Worm (Caenorhabditis elegans) whole organism, young adult: ENCODE measurements around the gene Y38C1AA.12.

ENCODE experiments used
- C17E4.6 ChIP-seq: fragments of 200-800 bp; sonication (Bioruptor generic); IDR thresholded peaks from 2 replicates; pipeline ENCODE4 v1.3.6; 2022; ENCODE audit warnings: missing genetic modification reagents, missing genetic modification characterization, missing compliant biosample characterization
- F22D6.2 ChIP-seq: sonication (generic microtip); optimal IDR thresholded peaks from 2 replicates; lab custom pipeline; 2016; ENCODE audit warnings: mild to moderate bottlenecking, missing genetic modification characterization, missing compliant biosample characterization
- F39B2.1 ChIP-seq: fragments of 200-800 bp; sonication (Bioruptor generic); IDR thresholded peaks from 2 replicates; pipeline ENCODE4 v1.3.6; 2022; ENCODE audit warnings: missing genetic modification reagents, missing genetic modification characterization, missing compliant biosample characterization
- F49E8.2 ChIP-seq: sonication (generic microtip); optimal IDR thresholded peaks from 3 replicates; lab custom pipeline; 2017; ENCODE audit warnings: missing genetic modification characterization, mild to moderate bottlenecking, missing compliant biosample characterization, antibody characterized with exemption, moderate library complexity; ENCODE audit not compliant: insufficient read depth
- F57A8.1 ChIP-seq: fragments of 200-800 bp; sonication (Bioruptor generic); optimal IDR thresholded peaks from 2 replicates; lab custom pipeline; 2018; ENCODE audit warnings: mild to moderate bottlenecking, missing genetic modification characterization, moderate library complexity, missing compliant biosample characterization
- T26A5.8 ChIP-seq: sonication (generic microtip); optimal IDR thresholded peaks from 2 replicates; lab custom pipeline; 2016; ENCODE audit warnings: missing genetic modification characterization, missing compliant biosample characterization
- Y56A3A.18 ChIP-seq: fragments of 200-800 bp; sonication (Bioruptor generic); IDR thresholded peaks from 2 replicates; pipeline ENCODE4 v1.3.6; 2022; ENCODE audit warnings: missing genetic modification reagents, missing genetic modification characterization, missing compliant biosample characterization
- Y79H2A.3 ChIP-seq: fragments of 200-800 bp; sonication (Bioruptor generic); conservative IDR thresholded peaks from 2 replicates; pipeline ENCODE4 v1.3.6; 2022; ENCODE audit warnings: missing genetic modification reagents, missing genetic modification characterization, missing compliant biosample characterization
- aptf-2 ChIP-seq: fragments of 200-800 bp; sonication (Bioruptor generic); conservative IDR thresholded peaks from 2 replicates; pipeline ENCODE4 v1.3.6; 2022; ENCODE audit warnings: missing genetic modification reagents, missing genetic modification characterization, missing compliant biosample characterization
- aptf-3 ChIP-seq: fragments of 200-800 bp; sonication (Bioruptor generic); IDR thresholded peaks from 2 replicates; pipeline ENCODE4 v1.3.6; 2022; ENCODE audit warnings: missing genetic modification characterization, missing compliant biosample characterization
- attf-3 ChIP-seq: fragments of 200-800 bp; sonication (Bioruptor generic); conservative IDR thresholded peaks from 2 replicates; pipeline ENCODE4 v1.3.6; 2022; ENCODE audit warnings: missing genetic modification reagents, missing genetic modification characterization, missing compliant biosample characterization
- attf-5 ChIP-seq: fragments of 200-800 bp; sonication (Bioruptor generic); optimal IDR thresholded peaks from 2 replicates; lab custom pipeline; 2018; ENCODE audit warnings: mild to moderate bottlenecking, missing genetic modification characterization, missing compliant biosample characterization
- cebp-1 ChIP-seq, 2 experiments: fragments of 200-800 bp in 1 of 2; sonication (Bioruptor generic) in 1 of 2; sonication (generic microtip) in 1 of 2; IDR thresholded peaks in 1 of 2; optimal IDR thresholded peaks in 1 of 2; 2 replicates each; pipeline versions ENCODE4 v1.3.6 to Lab custom; 2017 to 2022; ENCODE audit warnings: missing compliant biosample characterization in 2 of 2, missing genetic modification characterization in 2 of 2, mild to moderate bottlenecking in 1 of 2, missing genetic modification reagents in 1 of 2, moderate library complexity in 1 of 2
- cebp-2 ChIP-seq: fragments of 200-800 bp; sonication (Bioruptor generic); IDR thresholded peaks from 2 replicates; pipeline ENCODE4 v1.3.6; 2022; ENCODE audit warnings: missing genetic modification characterization, missing compliant biosample characterization
- ceh-100 ChIP-seq: fragments of 200-800 bp; sonication (Bioruptor generic); IDR thresholded peaks from 2 replicates; pipeline ENCODE4 v1.3.6; 2022; ENCODE audit warnings: missing genetic modification reagents, missing genetic modification characterization, missing compliant biosample characterization
- ceh-40 ChIP-seq: fragments of 200-800 bp; sonication (Bioruptor generic); IDR thresholded peaks from 2 replicates; pipeline ENCODE4 v1.3.6; 2022; ENCODE audit warnings: missing genetic modification characterization, missing compliant biosample characterization
- ceh-58 ChIP-seq: fragments of 200-800 bp; sonication (Bioruptor generic); IDR thresholded peaks from 2 replicates; pipeline ENCODE4 v1.3.6; 2022; ENCODE audit warnings: missing genetic modification characterization, missing compliant biosample characterization
- ceh-79 ChIP-seq: sonication (generic microtip); optimal IDR thresholded peaks from 2 replicates; lab custom pipeline; 2017; ENCODE audit warnings: mild to moderate bottlenecking, missing genetic modification characterization, missing compliant biosample characterization
- chd-7 ChIP-seq: sonication (generic microtip); optimal IDR thresholded peaks from 2 replicates; lab custom pipeline; 2016; ENCODE audit warnings: mild to moderate bottlenecking, missing genetic modification characterization, moderate library complexity, missing compliant biosample characterization
- die-1 ChIP-seq: sonication (generic microtip); optimal IDR thresholded peaks from 2 replicates; lab custom pipeline; 2016; ENCODE audit warnings: missing genotype, mild to moderate bottlenecking, missing genetic modification characterization, missing compliant biosample characterization
- egl-44 ChIP-seq: fragments of 200-800 bp; sonication (Bioruptor generic); IDR thresholded peaks from 2 replicates; pipeline ENCODE4 v1.3.6; 2022; ENCODE audit warnings: missing genetic modification reagents, missing genetic modification characterization, missing compliant biosample characterization
- egrh-3 ChIP-seq: fragments of 200-800 bp; sonication (Bioruptor generic); IDR thresholded peaks from 2 replicates; pipeline ENCODE4 v1.3.6; 2022; ENCODE audit warnings: missing genetic modification reagents, missing genetic modification characterization, missing compliant biosample characterization
- ets-4 ChIP-seq: fragments of 200-800 bp; sonication (Bioruptor generic); optimal IDR thresholded peaks from 2 replicates; lab custom pipeline; 2018; ENCODE audit warnings: mild to moderate bottlenecking, missing genetic modification characterization, missing compliant biosample characterization
- fkh-3 ChIP-seq: sonication (generic microtip); optimal IDR thresholded peaks from 2 replicates; lab custom pipeline; 2016; ENCODE audit warnings: mild to moderate bottlenecking, missing genetic modification characterization, missing compliant biosample characterization
- him-1 ChIP-seq: sonication (generic microtip); optimal IDR thresholded peaks from 2 replicates; lab custom pipeline; 2016; ENCODE audit warnings: missing genotype, missing genetic modification reagents, missing genetic modification characterization, missing compliant biosample characterization
- hlh-26 ChIP-seq: fragments of 200-800 bp; sonication (Bioruptor generic); conservative IDR thresholded peaks from 2 replicates; pipeline ENCODE4 v1.3.6; 2022; ENCODE audit warnings: missing genetic modification reagents, missing genetic modification characterization, missing compliant biosample characterization
- lsl-1 ChIP-seq: fragments of 200-800 bp; sonication (Bioruptor generic); optimal IDR thresholded peaks from 2 replicates; lab custom pipeline; 2018; ENCODE audit warnings: mild to moderate bottlenecking, missing genetic modification characterization, moderate library complexity, missing compliant biosample characterization
- madf-3 ChIP-seq: fragments of 200-800 bp; sonication (Bioruptor generic); IDR thresholded peaks from 2 replicates; pipeline ENCODE4 v1.3.6; 2022; ENCODE audit warnings: missing genetic modification reagents, missing genetic modification characterization, missing compliant biosample characterization
- mel-28 ChIP-seq: sonication (generic microtip); optimal IDR thresholded peaks from 2 replicates; lab custom pipeline; 2016; ENCODE audit warnings: borderline replicate concordance, mild to moderate bottlenecking, missing genetic modification characterization, missing compliant biosample characterization
- nfya-1 ChIP-seq: sonication (generic microtip); optimal IDR thresholded peaks from 2 replicates; lab custom pipeline; 2017; ENCODE audit warnings: antibody characterized with exemption, missing compliant biosample characterization, missing genetic modification characterization, borderline replicate concordance; ENCODE audit not compliant: insufficient read depth
- nhr-120 ChIP-seq: fragments of 200-800 bp; sonication (Bioruptor generic); IDR thresholded peaks from 2 replicates; pipeline ENCODE4 v1.3.6; 2022; ENCODE audit warnings: missing genetic modification characterization, missing compliant biosample characterization
- pbrm-1 ChIP-seq: fragments of 200-800 bp; sonication (Bioruptor generic); IDR thresholded peaks from 2 replicates; pipeline ENCODE4 v1.3.6; 2022; ENCODE audit warnings: missing genetic modification reagents, missing genetic modification characterization, missing compliant biosample characterization
- rcor-1 ChIP-seq: fragments of 200-800 bp; sonication (Bioruptor generic); IDR thresholded peaks from 2 replicates; pipeline ENCODE4 v1.3.6; 2022; ENCODE audit warnings: missing genetic modification reagents, missing genetic modification characterization, missing compliant biosample characterization
- repo-1 ChIP-seq: sonication (generic microtip); optimal IDR thresholded peaks from 2 replicates; lab custom pipeline; 2017; ENCODE audit warnings: mild to moderate bottlenecking, missing genetic modification characterization, missing compliant biosample characterization
- rpc-1 ChIP-seq, 2 experiments: fragments of 150-350 bp in 1 of 2; sonication (generic microtip) in 1 of 2; optimal IDR thresholded peaks; 2 replicates each; lab custom pipeline; 2014 to 2018; ENCODE audit warnings: missing biosample characterization in 1 of 2, missing genetic modification characterization in 1 of 2, missing genetic modification reagents in 1 of 2, missing genotype in 1 of 2
- snpc-4 ChIP-seq, 5 experiments: fragments of 150-350 bp in 1 of 5; sonication (generic microtip) in 4 of 5; optimal IDR thresholded peaks; 2 replicates each; lab custom pipeline; 2014 to 2018; ENCODE audit warnings: missing genetic modification characterization in 5 of 5, missing biosample characterization in 3 of 5, antibody characterized with exemption in 2 of 5, mild to moderate bottlenecking in 2 of 5, missing compliant biosample characterization in 2 of 5, missing genotype in 2 of 5, moderate library complexity in 2 of 5, missing genetic modification reagents in 1 of 5
- tbp1 ChIP-seq: fragments of 200-800 bp; sonication (Bioruptor generic); optimal IDR thresholded peaks from 2 replicates; lab custom pipeline; 2018; ENCODE audit warnings: mild to moderate bottlenecking, missing genetic modification characterization, missing compliant biosample characterization
- ztf-25 ChIP-seq: fragments of 200-800 bp; sonication (Bioruptor generic); IDR thresholded peaks from 2 replicates; pipeline ENCODE4 v1.3.6; 2022; ENCODE audit warnings: missing genetic modification reagents, missing genetic modification characterization, missing compliant biosample characterization
- ztf-28 ChIP-seq: fragments of 200-800 bp; sonication (Bioruptor generic); IDR thresholded peaks from 2 replicates; pipeline ENCODE4 v1.3.6; 2022; ENCODE audit warnings: missing genetic modification reagents, missing genetic modification characterization, missing compliant biosample characterization
- ztf-3 ChIP-seq: fragments of 200-800 bp; sonication (Bioruptor generic); optimal IDR thresholded peaks from 2 replicates; lab custom pipeline; 2018; ENCODE audit warnings: mild to moderate bottlenecking, missing genetic modification characterization, missing compliant biosample characterization

The Y38C1AA.12 gene

ce11 chrIV:158662-159061 lies 33.4 kb upstream of the Y38C1AA.12 start, which contains the start of gene Y38C1AA.7:
Gene Y38C1AA.7, plus strand, starts transcription at chrIV:158962.
- TF ChIP-seq attf-3 (GFP tag; lab: Robert Waterston, UW) (no peak), pbrm-1 (GFP tag; lab: Robert Waterston, UW) (no peak), madf-3 (GFP tag; lab: Robert Waterston, UW) (no peak), repo-1 (no peak), nhr-120 (GFP tag; lab: Robert Waterston, UW) (no peak), rpc-1 (optimal IDR thresholded peaks at IDR 0.05; lab: Kevin White, UChicago) (no peak), rpc-1 (tag; optimal IDR thresholded peaks at IDR 0.05; lab: Kevin White, UChicago) (no peak), F39B2.1 (GFP tag; lab: Robert Waterston, UW) (no peak), fkh-3 (tag; lab: Kevin White, UChicago) (no peak), F49E8.2 (tag; lab: Kevin White, UChicago) (no peak)

- TF ChIP-seq egl-44 (GFP tag; lab: Robert Waterston, UW) (no peak), cebp-1 (GFP tag; IDR thresholded peaks at IDR 0.05; lab: Robert Waterston, UW) (no peak), cebp-1 (tag; optimal IDR thresholded peaks at IDR 0.05; lab: Kevin White, UChicago) (no peak), rcor-1 (GFP tag; lab: Robert Waterston, UW) (no peak), ztf-3 (no peak), nhr-120 (GFP tag; lab: Robert Waterston, UW) (no peak), T26A5.8 (tag; lab: Kevin White, UChicago) (no peak), F57A8.1 (GFP tag; lab: Kevin White, UChicago) (no peak), cebp-2 (GFP tag; lab: Robert Waterston, UW) (no peak), mel-28 (tag; lab: Kevin White, UChicago) (no peak), attf-5 (GFP tag; lab: Kevin White, UChicago) (no peak), egrh-3 (no peak), aptf-2 (GFP tag; lab: Robert Waterston, UW) (no peak), ceh-79 (tag; lab: Kevin White, UChicago) (no peak), tbp1 (GFP tag; lab: Kevin White, UChicago) (no peak)
Observed at ce11 chrIV:159864-160263, 32.2 kb upstream of the Y38C1AA.12 start, which contains the start of gene Y38C1AA.19. Gene Y38C1AA.19, plus strand, starts transcription at chrIV:160164.

- TF ChIP-seq mel-28 (tag; lab: Kevin White, UChicago) (no peak), F22D6.2 (tag; lab: Kevin White, UChicago) (no peak), ceh-40 (no peak)
Observed at ce11 chrIV:162530-162929, 29.5 kb upstream of the Y38C1AA.12 start, which contains the start of gene Y38C1AA.6. Gene Y38C1AA.6, plus strand, starts transcription at chrIV:162830.

ce11 chrIV:164777-165176 lies 27.3 kb upstream of the Y38C1AA.12 start, which contains the start of gene cutl-24:
Gene cutl-24, plus strand, starts transcription at chrIV:165077.
- no peak for TF ChIP-seq ztf-28 (GFP tag; lab: Robert Waterston, UW)
- no peak for TF ChIP-seq hlh-26 (GFP tag; lab: Robert Waterston, UW)
- no peak for TF ChIP-seq ztf-3
- no peak for TF ChIP-seq ztf-25 (GFP tag; lab: Robert Waterston, UW)
- no peak for TF ChIP-seq C17E4.6
- no peak for TF ChIP-seq chd-7 (tag; lab: Kevin White, UChicago)
- TF ChIP-seq aptf-3 (GFP tag; lab: Robert Waterston, UW), result no peak
- no peak for TF ChIP-seq ceh-58 (GFP tag; lab: Robert Waterston, UW)
- no peak for TF ChIP-seq ets-4 (GFP tag; lab: Kevin White, UChicago)
- TF ChIP-seq nfya-1, result no peak
- no peak for TF ChIP-seq snpc-4 (GFP tag; optimal IDR thresholded peaks at IDR 0.05; lab: Kevin White, UChicago)
- TF ChIP-seq snpc-4 (tag; optimal IDR thresholded peaks at IDR 0.05; lab: Kevin White, UChicago), result no peak
- no peak for TF ChIP-seq die-1 (tag; lab: Kevin White, UChicago)
- no peak for TF ChIP-seq Y79H2A.3 (GFP tag; lab: Robert Waterston, UW)
- no peak for TF ChIP-seq Y56A3A.18 (GFP tag; lab: Robert Waterston, UW)
- no peak for TF ChIP-seq him-1 (tag; lab: Kevin White, UChicago)
- TF ChIP-seq lsl-1 (GFP tag; lab: Kevin White, UChicago), result no peak
- no peak for TF ChIP-seq F22D6.2 (tag; lab: Kevin White, UChicago)
- no peak for TF ChIP-seq attf-5 (GFP tag; lab: Kevin White, UChicago)
- no peak for TF ChIP-seq ceh-100 (GFP tag; lab: Robert Waterston, UW)
